Worm (Caenorhabditis elegans) whole organism, young adult: ENCODE results near the gene jun-1.

Experiments
- B0019.2 ChIP-seq: fragments of 200-800 bp; sonication (Bioruptor generic); conservative IDR thresholded peaks from 2 replicates; pipeline ENCODE4 v1.3.6; 2022; ENCODE audit warnings: missing genetic modification reagents, missing genetic modification characterization, missing compliant biosample characterization
- B0336.3 ChIP-seq: fragments of 200-800 bp; sonication (Bioruptor generic); IDR thresholded peaks from 2 replicates; pipeline ENCODE4 v1.3.6; 2022; ENCODE audit warnings: missing genetic modification characterization, missing compliant biosample characterization
- F33H1.4 ChIP-seq: fragments of 200-800 bp; sonication (Bioruptor generic); IDR thresholded peaks from 2 replicates; pipeline ENCODE4 v1.3.6; 2022; ENCODE audit warnings: missing genetic modification reagents, missing genetic modification characterization, missing compliant biosample characterization
- F52B5.7 ChIP-seq: sonication (generic microtip); optimal IDR thresholded peaks from 2 replicates; lab custom pipeline; 2016; ENCODE audit warnings: mild to moderate bottlenecking, missing genetic modification characterization, missing compliant biosample characterization
- T26A5.8 ChIP-seq: sonication (generic microtip); optimal IDR thresholded peaks from 2 replicates; lab custom pipeline; 2016; ENCODE audit warnings: missing genetic modification characterization, missing compliant biosample characterization
- Y53G8AR.9 ChIP-seq: fragments of 200-800 bp; sonication (Bioruptor generic); conservative IDR thresholded peaks from 2 replicates; pipeline ENCODE4 v1.3.6; 2022; ENCODE audit warnings: missing genetic modification reagents, missing genetic modification characterization, missing compliant biosample characterization
- aptf-3 ChIP-seq: fragments of 200-800 bp; sonication (Bioruptor generic); IDR thresholded peaks from 2 replicates; pipeline ENCODE4 v1.3.6; 2022; ENCODE audit warnings: missing genetic modification characterization, missing compliant biosample characterization
- atf-7 ChIP-seq: sonication (generic microtip); optimal IDR thresholded peaks from 2 replicates; lab custom pipeline; 2017; ENCODE audit warnings: mild to moderate bottlenecking, missing genetic modification characterization, missing compliant biosample characterization
- attf-5 ChIP-seq: fragments of 200-800 bp; sonication (Bioruptor generic); optimal IDR thresholded peaks from 2 replicates; lab custom pipeline; 2018; ENCODE audit warnings: mild to moderate bottlenecking, missing genetic modification characterization, missing compliant biosample characterization
- cebp-1 ChIP-seq, 2 experiments: fragments of 200-800 bp in 1 of 2; sonication (Bioruptor generic) in 1 of 2; sonication (generic microtip) in 1 of 2; IDR thresholded peaks in 1 of 2; optimal IDR thresholded peaks in 1 of 2; 2 replicates each; pipeline versions ENCODE4 v1.3.6 to Lab custom; 2017 to 2022; ENCODE audit warnings: missing compliant biosample characterization in 2 of 2, missing genetic modification characterization in 2 of 2, mild to moderate bottlenecking in 1 of 2, missing genetic modification reagents in 1 of 2, moderate library complexity in 1 of 2
- dox-1 ChIP-seq: fragments of 200-800 bp; sonication (Bioruptor generic); IDR thresholded peaks from 2 replicates; pipeline ENCODE4 v1.3.6; 2022; ENCODE audit warnings: missing genetic modification reagents, missing genetic modification characterization, missing compliant biosample characterization
- dpff-1 ChIP-seq: sonication (generic microtip); optimal IDR thresholded peaks from 2 replicates; lab custom pipeline; 2017; ENCODE audit warnings: mild to moderate bottlenecking, missing genetic modification characterization, missing compliant biosample characterization
- egl-44 ChIP-seq: fragments of 200-800 bp; sonication (Bioruptor generic); IDR thresholded peaks from 2 replicates; pipeline ENCODE4 v1.3.6; 2022; ENCODE audit warnings: missing genetic modification reagents, missing genetic modification characterization, missing compliant biosample characterization
- ets-4 ChIP-seq: fragments of 200-800 bp; sonication (Bioruptor generic); optimal IDR thresholded peaks from 2 replicates; lab custom pipeline; 2018; ENCODE audit warnings: mild to moderate bottlenecking, missing genetic modification characterization, missing compliant biosample characterization
- him-1 ChIP-seq: sonication (generic microtip); optimal IDR thresholded peaks from 2 replicates; lab custom pipeline; 2016; ENCODE audit warnings: missing genotype, missing genetic modification reagents, missing genetic modification characterization, missing compliant biosample characterization
- hlh-12 ChIP-seq: sonication (generic microtip); optimal IDR thresholded peaks from 2 replicates; lab custom pipeline; 2016; ENCODE audit warnings: missing genetic modification characterization, missing compliant biosample characterization
- hlh-26 ChIP-seq: fragments of 200-800 bp; sonication (Bioruptor generic); conservative IDR thresholded peaks from 2 replicates; pipeline ENCODE4 v1.3.6; 2022; ENCODE audit warnings: missing genetic modification reagents, missing genetic modification characterization, missing compliant biosample characterization
- hmg-1.2 ChIP-seq: fragments of 200-800 bp; sonication (Bioruptor generic); IDR thresholded peaks from 2 replicates; pipeline ENCODE4 v1.3.6; 2022; ENCODE audit warnings: missing genetic modification reagents, missing genetic modification characterization, missing compliant biosample characterization
- let-526 ChIP-seq: fragments of 200-800 bp; sonication (Bioruptor generic); IDR thresholded peaks from 2 replicates; pipeline ENCODE4 v1.3.6; 2022; ENCODE audit warnings: missing genetic modification reagents, missing genetic modification characterization, missing compliant biosample characterization
- let-607 ChIP-seq, 2 experiments: fragments of 200-800 bp in 1 of 2; sonication (Bioruptor generic) in 1 of 2; sonication (generic microtip) in 1 of 2; optimal IDR thresholded peaks; 2 replicates each; lab custom pipeline; 2016 to 2018; ENCODE audit warnings: mild to moderate bottlenecking in 2 of 2, missing compliant biosample characterization in 2 of 2, missing genetic modification characterization in 2 of 2, moderate library complexity in 2 of 2, missing genotype in 1 of 2
- lin-40 ChIP-seq: sonication (generic microtip); optimal IDR thresholded peaks from 2 replicates; lab custom pipeline; 2016; ENCODE audit warnings: missing genetic modification characterization, mild to moderate bottlenecking, missing compliant biosample characterization, missing genotype, missing genetic modification reagents
- lir-1 ChIP-seq: fragments of 200-800 bp; sonication (Bioruptor generic); conservative IDR thresholded peaks from 2 replicates; pipeline ENCODE4 v1.3.6; 2022; ENCODE audit warnings: missing genetic modification reagents, missing genetic modification characterization, missing compliant biosample characterization
- lsy-27 ChIP-seq: sonication (generic microtip); optimal IDR thresholded peaks from 2 replicates; lab custom pipeline; 2017; ENCODE audit warnings: missing genetic modification characterization, mild to moderate bottlenecking, missing compliant biosample characterization, antibody characterized with exemption, missing genotype, borderline replicate concordance; ENCODE audit not compliant: insufficient read depth
- madf-10 ChIP-seq: sonication (generic microtip); optimal IDR thresholded peaks from 2 replicates; lab custom pipeline; 2016; ENCODE audit warnings: mild to moderate bottlenecking, missing genetic modification characterization, missing compliant biosample characterization
- mcd-1 ChIP-seq: fragments of 200-800 bp; sonication (Bioruptor generic); IDR thresholded peaks from 2 replicates; pipeline ENCODE4 v1.3.6; 2022; ENCODE audit warnings: missing genetic modification reagents, missing genetic modification characterization, missing compliant biosample characterization
- nhr-27 ChIP-seq: fragments of 200-800 bp; sonication (Bioruptor generic); optimal IDR thresholded peaks from 2 replicates; lab custom pipeline; 2018; ENCODE audit warnings: mild to moderate bottlenecking, missing genetic modification characterization, moderate library complexity, missing compliant biosample characterization
- nhr-80 ChIP-seq: sonication (generic microtip); optimal IDR thresholded peaks from 2 replicates; lab custom pipeline; 2016; ENCODE audit warnings: missing genetic modification characterization, missing compliant biosample characterization
- pbrm-1 ChIP-seq: fragments of 200-800 bp; sonication (Bioruptor generic); IDR thresholded peaks from 2 replicates; pipeline ENCODE4 v1.3.6; 2022; ENCODE audit warnings: missing genetic modification reagents, missing genetic modification characterization, missing compliant biosample characterization
- rcor-1 ChIP-seq: fragments of 200-800 bp; sonication (Bioruptor generic); IDR thresholded peaks from 2 replicates; pipeline ENCODE4 v1.3.6; 2022; ENCODE audit warnings: missing genetic modification reagents, missing genetic modification characterization, missing compliant biosample characterization
- tbp1 ChIP-seq: fragments of 200-800 bp; sonication (Bioruptor generic); optimal IDR thresholded peaks from 2 replicates; lab custom pipeline; 2018; ENCODE audit warnings: mild to moderate bottlenecking, missing genetic modification characterization, missing compliant biosample characterization
- xnd-1 ChIP-seq: sonication (generic microtip); optimal IDR thresholded peaks from 2 replicates; lab custom pipeline; 2016; ENCODE audit warnings: missing genotype, missing genetic modification reagents, missing genetic modification characterization, missing compliant biosample characterization
- ztf-18 ChIP-seq: sonication (generic microtip); optimal IDR thresholded peaks from 2 replicates; lab custom pipeline; 2016; ENCODE audit warnings: missing genotype, mild to moderate bottlenecking, missing genetic modification characterization, missing compliant biosample characterization
- ztf-26 ChIP-seq: sonication (generic microtip); optimal IDR thresholded peaks from 2 replicates; lab custom pipeline; 2017; ENCODE audit warnings: missing genetic modification characterization, missing compliant biosample characterization

The jun-1 gene

ce11 chrII:9108905-9109551 is 3.9 kb upstream of the jun-1 start, which contains the start of gene T24H10.4 (continued):
- TF ChIP-seq lir-1 (no peak), xnd-1 (tag; lab: Kevin White, UChicago) (peak; percentile 63), F33H1.4 (GFP tag; lab: Robert Waterston, UW) (peak; percentile 83), hlh-26 (no peak), nhr-27 (tag; lab: Kevin White, UChicago) (no peak), T26A5.8 (tag; lab: Kevin White, UChicago) (no peak), dpff-1 (tag; lab: Kevin White, UChicago) (no peak), aptf-3 (GFP tag; lab: Robert Waterston, UW) (no peak), pbrm-1 (no peak), hlh-12 (tag; lab: Kevin White, UChicago) (no peak), ets-4 (no peak), rcor-1 (no peak; the same call in 1 of the 2 replicates), lsy-27 (tag; lab: Kevin White, UChicago) (no peak)

- TF ChIP-seq B0019.2: no peak
- peak; percentile 62 for TF ChIP-seq nhr-80
- no peak for TF ChIP-seq pbrm-1
- TF ChIP-seq cebp-1 (GFP tag; IDR thresholded peaks at IDR 0.05; lab: Robert Waterston, UW): no peak
- peak; percentile 24 for TF ChIP-seq cebp-1 (tag; optimal IDR thresholded peaks at IDR 0.05; lab: Kevin White, UChicago)
Observed at ce11 chrII:9111471-9112016, 1.4 kb upstream of the jun-1 start.

- no peak for TF ChIP-seq ets-4
- peak; percentile 76 for TF ChIP-seq hmg-1.2 (GFP tag; lab: Robert Waterston, UW)
- TF ChIP-seq Y53G8AR.9: 0 out of 2 replicates have a peak, but pooled peaks have one; percentile 28
- no peak for TF ChIP-seq let-526 (GFP tag; lab: Robert Waterston, UW)
- TF ChIP-seq cebp-1 (GFP tag; IDR thresholded peaks at IDR 0.05; lab: Robert Waterston, UW): no peak
- TF ChIP-seq cebp-1 (tag; optimal IDR thresholded peaks at IDR 0.05; lab: Kevin White, UChicago): peak; percentile 71
- TF ChIP-seq madf-10 (tag; lab: Kevin White, UChicago): peak; percentile 13
- TF ChIP-seq egl-44 (GFP tag; lab: Robert Waterston, UW): no peak
- no peak for TF ChIP-seq F52B5.7
- TF ChIP-seq nhr-80: peak; percentile 85
- TF ChIP-seq him-1 (tag; lab: Kevin White, UChicago): no peak
- TF ChIP-seq attf-5: peak; percentile 62
- TF ChIP-seq ztf-26 (tag; lab: Kevin White, UChicago): peak; percentile 11
- TF ChIP-seq let-607 (tag; optimal IDR thresholded peaks at IDR 0.05; lab: Kevin White, UChicago): peak; percentile 38 to 76
- no peak for TF ChIP-seq lsy-27 (tag; lab: Kevin White, UChicago)
- TF ChIP-seq B0336.3 (GFP tag; lab: Robert Waterston, UW): peak; percentile 38; the same call in 1 of the 2 replicates
- TF ChIP-seq tbp1: peak; percentile 33
- peak; percentile 45 for TF ChIP-seq mcd-1
- TF ChIP-seq lin-40 (tag; lab: Kevin White, UChicago): peak; percentile 31
- peak; percentile 42 for TF ChIP-seq atf-7 (tag; lab: Kevin White, UChicago)
- peak; percentile 43 for TF ChIP-seq ztf-18 (tag; lab: Kevin White, UChicago)
- TF ChIP-seq dox-1 (GFP tag; lab: Robert Waterston, UW): peak; percentile 81
Observed at ce11 chrII:9113759-9114158, 802 bp downstream of the jun-1 start.
